Fruit fly (Drosophila melanogaster): ENCODE results near the gene Cpr66D.
A peak's percentile ranks its signal among the peaks of the same experiment; 100 is the strongest.

Gene Cpr66D

DNA sequence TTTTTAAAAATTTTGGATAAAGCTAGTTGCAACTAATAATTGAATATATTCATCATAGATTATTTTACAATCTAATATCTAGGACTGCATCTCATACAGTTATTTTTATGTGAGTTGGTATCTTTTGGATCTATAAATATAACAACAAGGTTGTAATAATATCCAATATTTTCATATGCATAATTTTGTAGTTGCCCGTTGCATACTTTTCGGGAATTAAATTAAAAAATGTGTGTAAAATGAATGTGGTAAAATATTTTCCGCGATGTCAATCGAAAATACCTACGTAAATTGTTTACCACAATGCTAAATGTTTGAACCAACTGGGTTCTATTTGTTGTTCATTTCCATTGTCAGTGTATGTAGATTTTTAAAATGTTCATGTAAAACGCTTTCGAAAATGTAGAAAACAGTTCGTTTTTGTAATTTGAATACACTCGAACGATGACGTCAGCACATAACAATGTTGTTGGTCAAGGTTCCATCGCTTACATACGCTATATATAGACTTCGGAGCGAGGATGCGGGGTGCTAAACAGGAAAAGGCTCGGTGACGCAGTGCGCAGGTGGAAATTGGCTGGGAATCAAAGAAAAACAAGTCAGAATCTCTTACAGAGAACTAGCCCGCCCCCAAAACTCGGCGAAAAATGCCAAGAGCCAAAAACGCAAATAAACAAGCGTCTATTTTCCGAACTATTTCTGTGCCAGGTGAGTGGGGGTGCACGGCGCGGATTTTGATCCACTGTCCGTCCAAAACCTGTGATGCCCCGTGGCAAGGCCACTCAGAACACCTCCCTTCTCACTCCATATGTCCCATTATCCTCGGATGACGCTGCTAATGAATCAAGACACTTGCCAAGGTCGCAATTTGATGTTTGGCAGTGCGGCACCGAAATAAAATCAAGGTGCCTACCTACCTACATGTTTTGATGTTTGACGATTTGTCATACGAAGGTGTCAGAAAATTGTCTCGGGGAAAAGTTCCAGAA lies 12.1 kb upstream of the Cpr66D start:
- no peak for TF ChIP-seq ase (GFP tag; IDR thresholded peaks at IDR 0.05)
- no peak for TF ChIP-seq NFAT (GFP tag; IDR thresholded peaks at IDR 0.05)
- TF ChIP-seq CG10267 (tag; optimal IDR thresholded peaks at IDR 0.05): peak; percentile 16
- TF ChIP-seq so (GFP tag; IDR thresholded peaks at IDR 0.05): peak; percentile 68; the same call in 2 of the 3 replicates
- TF ChIP-seq lola (GFP tag; optimal IDR thresholded peaks at IDR 0.05): no peak
- no peak for TF ChIP-seq Asciz (GFP tag; optimal IDR thresholded peaks at IDR 0.05)
- TF ChIP-seq CG7271 (tag; optimal IDR thresholded peaks at IDR 0.05): no peak
- TF ChIP-seq CG4854 (GFP tag; optimal IDR thresholded peaks at IDR 0.05): no peak
- TF ChIP-seq CG1647 (GFP tag; optimal IDR thresholded peaks at IDR 0.05): no peak
- TF ChIP-seq Hr3 (GFP tag; optimal IDR thresholded peaks at IDR 0.05): no peak
- 0 out of 3 replicates have a peak, but pooled peaks have one; percentile 67 for TF ChIP-seq CG6175 (GFP tag; IDR thresholded peaks at IDR 0.05)
- TF ChIP-seq Sry-δ (GFP tag; optimal IDR thresholded peaks at IDR 0.05): no peak
- TF ChIP-seq danr (GFP tag; IDR thresholded peaks at IDR 0.05): no peak
- no peak for TF ChIP-seq zen (tag; optimal IDR thresholded peaks at IDR 0.05)
- TF ChIP-seq CG7928 (GFP tag; optimal IDR thresholded peaks at IDR 0.05): no peak
- no peak for TF ChIP-seq Oli (tag; optimal IDR thresholded peaks at IDR 0.05)
- TF ChIP-seq CG2199 (GFP tag; IDR thresholded peaks at IDR 0.05): peak; percentile 14; the same call in 1 of the 3 replicates
- TF ChIP-seq CG8765 (GFP tag; IDR thresholded peaks at IDR 0.05): no peak
- TF ChIP-seq CG31224 (GFP tag; IDR thresholded peaks at IDR 0.05): no peak
- no peak for TF ChIP-seq ttk (GFP tag; IDR thresholded peaks at IDR 0.05)
- TF ChIP-seq gfzf (GFP tag; optimal IDR thresholded peaks at IDR 0.05): peak; percentile 17
- no peak for TF ChIP-seq fd3F (GFP tag; optimal IDR thresholded peaks at IDR 0.05)
- no peak for TF ChIP-seq twi (tag; optimal IDR thresholded peaks at IDR 0.05)
- peak; percentile 68 for TF ChIP-seq Bgb (GFP tag; IDR thresholded peaks at IDR 0.05; ENCODE audit: partially characterized antibody)
- no peak for TF ChIP-seq CG7839 (tag; optimal IDR thresholded peaks at IDR 0.05)
- no peak for TF ChIP-seq Antp (GFP tag; optimal IDR thresholded peaks at IDR 0.05)
- TF ChIP-seq fru (optimal IDR thresholded peaks at IDR 0.05): no peak
- no peak for TF ChIP-seq CG9727 (GFP tag; optimal IDR thresholded peaks at IDR 0.05)
- TF ChIP-seq pita (GFP tag; optimal IDR thresholded peaks at IDR 0.05): peak; percentile 68
- no peak for TF ChIP-seq Hand (GFP tag; optimal IDR thresholded peaks at IDR 0.05)
- TF ChIP-seq CG10209 (GFP tag; optimal IDR thresholded peaks at IDR 0.05): no peak
- peak in 1 of 2 experiments; percentile 4 for TF ChIP-seq Eip74EF (GFP tag; optimal IDR thresholded peaks at IDR 0.05)
- TF ChIP-seq Atf3 (GFP tag; optimal IDR thresholded peaks at IDR 0.05): peak; percentile 1
- TF ChIP-seq bowl (GFP tag; IDR thresholded peaks at IDR 0.05): no peak
- TF ChIP-seq CG7556 (GFP tag; optimal IDR thresholded peaks at IDR 0.05): no peak
- peak; percentile 70 for TF ChIP-seq amos (GFP tag; IDR thresholded peaks at IDR 0.05; ENCODE audit: partially characterized antibody)
- TF ChIP-seq BtbVII (GFP tag; optimal IDR thresholded peaks at IDR 0.05): peak; percentile 42
- peak; percentile 17 for TF ChIP-seq trem (tag; optimal IDR thresholded peaks at IDR 0.05)
- TF ChIP-seq Dp (GFP tag; optimal IDR thresholded peaks at IDR 0.05): peak; percentile 21
- TF ChIP-seq pnt (GFP tag; optimal IDR thresholded peaks at IDR 0.05): no peak
- peak; percentile 50 for TF ChIP-seq CG12769 (tag; optimal IDR thresholded peaks at IDR 0.05)
- no peak for TF ChIP-seq CG8944 (GFP tag; optimal IDR thresholded peaks at IDR 0.05)
- no peak for TF ChIP-seq CG15479 (GFP tag; optimal IDR thresholded peaks at IDR 0.05)
- 0 out of 2 replicates have a peak, but pooled peaks have one; percentile 12 for TF ChIP-seq Scr (GFP tag; IDR thresholded peaks at IDR 0.05; ENCODE audit: partially characterized antibody)
- peak; percentile 50; the same call in 2 of the 3 replicates for TF ChIP-seq CG6791 (GFP tag; IDR thresholded peaks at IDR 0.05; ENCODE audit: partially characterized antibody)
- no peak for TF ChIP-seq gsb (GFP tag; IDR thresholded peaks at IDR 0.05)
- no peak for TF ChIP-seq CG17568 (GFP tag; optimal IDR thresholded peaks at IDR 0.05)
- no peak for TF ChIP-seq z (GFP tag; IDR thresholded peaks at IDR 0.05)
